Worm (Caenorhabditis elegans) whole organism, L1 larva: Measurements from ENCODE around the gene Y45F3A.1.

Source experiments
- C04F5.9 ChIP-seq: sonication (generic microtip); optimal IDR thresholded peaks from 2 replicates; lab custom pipeline; 2016; ENCODE audit warnings: missing genetic modification characterization, missing compliant biosample characterization
- C16A3.4 ChIP-seq: fragments of 150-350 bp; optimal IDR thresholded peaks from 2 replicates; lab custom pipeline; 2014; ENCODE audit warnings: missing biosample characterization, missing genetic modification characterization
- F16B12.6 ChIP-seq: fragments of 150-350 bp; optimal IDR thresholded peaks from 2 replicates; lab custom pipeline; 2014; ENCODE audit warnings: missing biosample characterization, missing genetic modification characterization
- Y116A8C.19 ChIP-seq: sonication (generic microtip); optimal IDR thresholded peaks from 2 replicates; lab custom pipeline; 2016; ENCODE audit warnings: missing compliant biosample characterization, missing genetic modification characterization, borderline replicate concordance
- aha-1 ChIP-seq: fragments of 150-350 bp; optimal IDR thresholded peaks from 2 replicates; lab custom pipeline; 2014; ENCODE audit warnings: missing biosample characterization, missing genetic modification characterization
- aly-2 ChIP-seq: fragments of 150-350 bp; optimal IDR thresholded peaks from 2 replicates; lab custom pipeline; 2014; ENCODE audit warnings: missing biosample characterization, missing genetic modification characterization
- blmp-1 ChIP-seq: fragments of 150-350 bp; optimal IDR thresholded peaks from 2 replicates; lab custom pipeline; 2014; ENCODE audit warnings: missing biosample characterization, missing genetic modification characterization
- ceh-82 ChIP-seq, 3 experiments: fragments of 150-350 bp in 1 of 3; sonication (generic microtip) in 2 of 3; optimal IDR thresholded peaks; 2 replicates each; lab custom pipeline; 2014 to 2017; ENCODE audit warnings: missing biosample characterization in 3 of 3, missing genetic modification characterization in 3 of 3
- ceh-90 ChIP-seq: sonication (generic microtip); optimal IDR thresholded peaks from 2 replicates; lab custom pipeline; 2016; ENCODE audit warnings: missing genetic modification characterization, missing compliant biosample characterization
- dpl-1 ChIP-seq, 3 experiments: fragments of 150-350 bp in 2 of 3; sonication (generic microtip) in 1 of 3; optimal IDR thresholded peaks; 2 replicates each; lab custom pipeline; 2014 to 2017; ENCODE audit warnings: missing biosample characterization in 3 of 3, missing genetic modification characterization in 3 of 3, missing genetic modification reagents in 3 of 3
- dsc-1 ChIP-seq: sonication (generic microtip); optimal IDR thresholded peaks from 2 replicates; lab custom pipeline; 2016; ENCODE audit warnings: mild to moderate bottlenecking, missing genetic modification characterization, missing compliant biosample characterization
- efl-3 ChIP-seq: fragments of 200-800 bp; sonication (Bioruptor generic); optimal IDR thresholded peaks from 2 replicates; lab custom pipeline; 2018; ENCODE audit warnings: mild to moderate bottlenecking, missing genetic modification characterization, missing compliant biosample characterization
- elt-2 ChIP-seq: sonication (generic microtip); optimal IDR thresholded peaks from 2 replicates; lab custom pipeline; 2016; ENCODE audit warnings: missing genetic modification characterization, mild to moderate bottlenecking, inconsistent platforms, missing compliant biosample characterization, missing genetic modification reagents
- elt-3 ChIP-seq, 6 experiments: fragments of 150-350 bp in 1 of 6; sonication (generic microtip); optimal IDR thresholded peaks; 2 replicates each; lab custom pipeline; 2017 to 2018; ENCODE audit warnings: missing biosample characterization in 6 of 6, missing genetic modification characterization in 6 of 6, inconsistent platforms in 1 of 6
- ets-5 ChIP-seq: fragments of 200-800 bp; sonication (Bioruptor generic); IDR thresholded peaks from 2 replicates; pipeline ENCODE4 v1.3.6; 2022; ENCODE audit warnings: missing genetic modification characterization, missing compliant biosample characterization
- fkh-10 ChIP-seq: sonication (generic microtip); optimal IDR thresholded peaks from 2 replicates; lab custom pipeline; 2017; ENCODE audit warnings: missing biosample characterization, missing genetic modification reagents, missing genetic modification characterization
- fkh-4 ChIP-seq: sonication (generic microtip); optimal IDR thresholded peaks from 2 replicates; lab custom pipeline; 2016; ENCODE audit warnings: missing compliant biosample characterization, missing genetic modification characterization, borderline replicate concordance
- fkh-8 ChIP-seq: sonication (generic microtip); optimal IDR thresholded peaks from 2 replicates; lab custom pipeline; 2016; ENCODE audit warnings: mild to moderate bottlenecking, missing genetic modification characterization, missing compliant biosample characterization
- fos-1 ChIP-seq: fragments of 150-350 bp; optimal IDR thresholded peaks from 2 replicates; lab custom pipeline; 2014; ENCODE audit warnings: missing biosample characterization, missing genetic modification characterization
- hpl-2 ChIP-seq: fragments of 150-350 bp; optimal IDR thresholded peaks from 2 replicates; lab custom pipeline; 2014; ENCODE audit warnings: missing biosample characterization, missing genetic modification reagents, missing genetic modification characterization
- irx-1 ChIP-seq: sonication (generic microtip); optimal IDR thresholded peaks from 2 replicates; lab custom pipeline; 2016; ENCODE audit warnings: missing genetic modification characterization, missing compliant biosample characterization
- isw-1 ChIP-seq: fragments of 200-800 bp; sonication (Bioruptor generic); IDR thresholded peaks from 2 replicates; pipeline ENCODE4 v1.3.6; 2022; ENCODE audit warnings: missing genetic modification characterization, missing compliant biosample characterization
- lin-15B ChIP-seq: fragments of 150-350 bp; sonication (generic microtip); optimal IDR thresholded peaks from 3 replicates; lab custom pipeline; 2014; ENCODE audit warnings: missing biosample characterization, missing genetic modification characterization
- lir-3 ChIP-seq: sonication (generic microtip); optimal IDR thresholded peaks from 2 replicates; lab custom pipeline; 2016; ENCODE audit warnings: mild to moderate bottlenecking, missing genetic modification characterization, moderate library complexity, missing compliant biosample characterization; ENCODE audit not compliant: poor library complexity
- lsy-2 ChIP-seq, 2 experiments: fragments of 150-350 bp; optimal IDR thresholded peaks; 2 replicates each; lab custom pipeline; 2014; ENCODE audit warnings: missing biosample characterization in 2 of 2, missing genetic modification characterization in 2 of 2
- nhr-20 ChIP-seq: sonication (generic microtip); optimal IDR thresholded peaks from 2 replicates; lab custom pipeline; 2016; ENCODE audit warnings: mild to moderate bottlenecking, missing genetic modification characterization, missing compliant biosample characterization
- nhr-28 ChIP-seq: fragments of 150-350 bp; optimal IDR thresholded peaks from 2 replicates; lab custom pipeline; 2014; ENCODE audit warnings: missing biosample characterization, missing genetic modification characterization
- nhr-47 ChIP-seq: sonication (generic microtip); optimal IDR thresholded peaks from 2 replicates; lab custom pipeline; 2016; ENCODE audit warnings: mild to moderate bottlenecking, missing genetic modification characterization, moderate library complexity, missing compliant biosample characterization
- nhr-71 ChIP-seq: sonication (generic microtip); optimal IDR thresholded peaks from 2 replicates; lab custom pipeline; 2016; ENCODE audit warnings: mild to moderate bottlenecking, missing genetic modification characterization, moderate library complexity, missing compliant biosample characterization
- nhr-76 ChIP-seq: sonication (generic microtip); optimal IDR thresholded peaks from 2 replicates; lab custom pipeline; 2017; ENCODE audit warnings: missing biosample characterization, missing genetic modification characterization
- nhr-77 ChIP-seq: fragments of 150-350 bp; optimal IDR thresholded peaks from 2 replicates; lab custom pipeline; 2014; ENCODE audit warnings: missing biosample characterization, missing genetic modification characterization
- nhr-84 ChIP-seq: sonication (generic microtip); optimal IDR thresholded peaks from 2 replicates; lab custom pipeline; 2017; ENCODE audit warnings: missing biosample characterization, missing genetic modification characterization
- nhr-85 ChIP-seq: sonication (generic microtip); peaks from one replicate; lab custom pipeline; 2016; ENCODE audit warnings: missing genetic modification characterization, inconsistent platforms, missing compliant biosample characterization
- pag-3 ChIP-seq: sonication (generic microtip); optimal IDR thresholded peaks from 2 replicates; lab custom pipeline; 2017; ENCODE audit warnings: missing genetic modification characterization, mild to moderate bottlenecking, missing compliant biosample characterization, antibody characterized with exemption, borderline replicate concordance; ENCODE audit not compliant: insufficient read depth
- pqm-1 ChIP-seq: sonication (generic microtip); optimal IDR thresholded peaks from 3 replicates; lab custom pipeline; 2017; ENCODE audit warnings: missing biosample characterization, missing genetic modification characterization
- skn-1 ChIP-seq: fragments of 150-350 bp; optimal IDR thresholded peaks from 2 replicates; lab custom pipeline; 2014; ENCODE audit warnings: missing biosample characterization, missing genetic modification characterization
- sox-4 ChIP-seq: sonication (generic microtip); optimal IDR thresholded peaks from 2 replicates; lab custom pipeline; 2016; ENCODE audit warnings: missing genetic modification characterization, missing compliant biosample characterization
- sptf-1 ChIP-seq: fragments of 150-350 bp; optimal IDR thresholded peaks from 2 replicates; lab custom pipeline; 2014; ENCODE audit warnings: missing biosample characterization, missing genetic modification characterization
- sup-37 ChIP-seq: fragments of 200-800 bp; sonication (Bioruptor generic); optimal IDR thresholded peaks from 2 replicates; lab custom pipeline; 2018; ENCODE audit warnings: mild to moderate bottlenecking, missing genetic modification characterization, missing compliant biosample characterization
- swsn-7 ChIP-seq: sonication (generic microtip); optimal IDR thresholded peaks from 2 replicates; lab custom pipeline; 2016; ENCODE audit warnings: missing genetic modification characterization, missing compliant biosample characterization
- unc-130 ChIP-seq: fragments of 150-350 bp; optimal IDR thresholded peaks from 2 replicates; lab custom pipeline; 2017; ENCODE audit warnings: missing biosample characterization, missing genetic modification characterization, inconsistent platforms
- unc-30 ChIP-seq: sonication (generic microtip); optimal IDR thresholded peaks from 2 replicates; lab custom pipeline; 2017; ENCODE audit warnings: missing biosample characterization, missing genetic modification characterization
- vab-15 ChIP-seq: sonication (generic microtip); optimal IDR thresholded peaks from 2 replicates; lab custom pipeline; 2017; ENCODE audit warnings: missing genotype, mild to moderate bottlenecking, missing genetic modification characterization, missing compliant biosample characterization
- zip-4 ChIP-seq: fragments of 200-800 bp; sonication (Bioruptor generic); optimal IDR thresholded peaks from 2 replicates; lab custom pipeline; 2018; ENCODE audit warnings: mild to moderate bottlenecking, missing genetic modification characterization, moderate library complexity, missing compliant biosample characterization
- ztf-11 ChIP-seq, 2 experiments: sonication (generic microtip); optimal IDR thresholded peaks; 2 replicates each; lab custom pipeline; 2016 to 2017; ENCODE audit warnings: missing genetic modification characterization in 2 of 2, missing biosample characterization in 1 of 2, missing compliant biosample characterization in 1 of 2

Gene Y45F3A.1

ce11 chrIII:10525927-10526326, 35.8 kb downstream of the Y45F3A.1 start (continued):
- no peak for TF ChIP-seq nhr-47
- TF ChIP-seq irx-1 (tag; lab: Kevin White, UChicago): no peak
- peak; percentile 39 for TF ChIP-seq pag-3 (tag; lab: Kevin White, UChicago)
- TF ChIP-seq elt-2: no peak
- no peak for TF ChIP-seq C16A3.4 (tag; lab: Kevin White, UChicago)
- no peak for TF ChIP-seq hpl-2
- no peak for TF ChIP-seq lir-3 (tag; lab: Kevin White, UChicago)
- no peak for TF ChIP-seq aha-1 (tag; lab: Kevin White, UChicago)
- no peak for TF ChIP-seq fos-1
- no peak for TF ChIP-seq isw-1 (GFP tag; lab: Robert Waterston, UW)
- no peak for TF ChIP-seq swsn-7 (tag; lab: Kevin White, UChicago)
- TF ChIP-seq zip-4 (GFP tag; lab: Kevin White, UChicago): no peak
- peak; percentile 98 for TF ChIP-seq vab-15
- TF ChIP-seq sptf-1 (tag; lab: Kevin White, UChicago): no peak
- no peak for TF ChIP-seq fkh-4 (tag; lab: Kevin White, UChicago)
- TF ChIP-seq ztf-11 (tag; optimal IDR thresholded peaks at IDR 0.05; lab: Kevin White, UChicago): no peak
- no peak for TF ChIP-seq Y116A8C.19 (tag; lab: Kevin White, UChicago)
- no peak for TF ChIP-seq sup-37 (GFP tag; lab: Kevin White, UChicago)
- TF ChIP-seq nhr-85 (tag; lab: Kevin White, UChicago): no peak
- TF ChIP-seq pqm-1 (tag; lab: Kevin White, UChicago): no peak
- TF ChIP-seq sox-4 (tag; lab: Kevin White, UChicago): no peak
- no peak for TF ChIP-seq nhr-84 (tag; lab: Kevin White, UChicago)
- no peak for TF ChIP-seq fkh-8 (tag; lab: Kevin White, UChicago)
- TF ChIP-seq ceh-82 (tag; optimal IDR thresholded peaks at IDR 0.05; lab: Kevin White, UChicago): no peak
- no peak for TF ChIP-seq elt-3 (tag; optimal IDR thresholded peaks at IDR 0.05; lab: Kevin White, UChicago)
- peak; percentile 40 for TF ChIP-seq dsc-1 (tag; lab: Kevin White, UChicago)
- no peak for TF ChIP-seq nhr-76
- peak; percentile 70 for TF ChIP-seq nhr-71
- no peak for TF ChIP-seq lin-15B
- no peak for TF ChIP-seq C04F5.9
- no peak for TF ChIP-seq dpl-1 (GFP tag; optimal IDR thresholded peaks at IDR 0.05; lab: Kevin White, UChicago)
- no peak for TF ChIP-seq unc-30
- peak; percentile 51 for TF ChIP-seq unc-130 (tag; lab: Kevin White, UChicago)

- TF ChIP-seq nhr-77 (no peak), sptf-1 (tag; lab: Kevin White, UChicago) (no peak), nhr-84 (tag; lab: Kevin White, UChicago) (no peak), elt-3 (tag; optimal IDR thresholded peaks at IDR 0.05; lab: Kevin White, UChicago) (no peak), vab-15 (no peak), efl-3 (GFP tag; lab: Kevin White, UChicago) (no peak), aly-2 (tag; lab: Kevin White, UChicago) (no peak), nhr-20 (no peak), nhr-28 (tag; lab: Kevin White, UChicago) (no peak), pqm-1 (tag; lab: Kevin White, UChicago) (no peak), lsy-2 (tag; optimal IDR thresholded peaks at IDR 0.05; lab: Kevin White, UChicago) (no peak), fkh-10 (GFP tag; lab: Kevin White, UChicago) (no peak), F16B12.6 (no peak), skn-1 (tag; lab: Kevin White, UChicago) (no peak), swsn-7 (tag; lab: Kevin White, UChicago) (no peak), ets-5 (GFP tag; lab: Robert Waterston, UW) (no peak), zip-4 (GFP tag; lab: Kevin White, UChicago) (no peak), blmp-1 (no peak), C04F5.9 (no peak), ceh-90 (tag; lab: Kevin White, UChicago) (no peak)
Measured at ce11 chrIII:10524823-10525222, 36.9 kb downstream of the Y45F3A.1 start.
